Worm (Caenorhabditis elegans) whole organism, young adult: Measurements from ENCODE around the gene npr-24.
"Not testable (repeated sequence)": the region's sequence is repeated elsewhere in the genome, so short reads cannot be mapped to it uniquely, and the experiment has no call there.

ENCODE experiments used
- D2030.7 ChIP-seq: fragments of 200-800 bp; sonication (Bioruptor generic); IDR thresholded peaks from 2 replicates; pipeline ENCODE4 v1.3.6; 2022; ENCODE audit warnings: missing genetic modification reagents, missing genetic modification characterization, missing compliant biosample characterization
- nfya-1 ChIP-seq: sonication (generic microtip); optimal IDR thresholded peaks from 2 replicates; lab custom pipeline; 2017; ENCODE audit warnings: antibody characterized with exemption, missing compliant biosample characterization, missing genetic modification characterization, borderline replicate concordance; ENCODE audit not compliant: insufficient read depth
- snpc-1.1 ChIP-seq: sonication (generic microtip); optimal IDR thresholded peaks from 2 replicates; lab custom pipeline; 2017; ENCODE audit warnings: missing genetic modification characterization, mild to moderate bottlenecking, missing compliant biosample characterization, antibody characterized with exemption, moderate library complexity, missing genotype, missing genetic modification reagents; ENCODE audit not compliant: insufficient read depth
- snpc-1.3 ChIP-seq: sonication (generic microtip); optimal IDR thresholded peaks from 2 replicates; lab custom pipeline; 2017; ENCODE audit warnings: missing genetic modification characterization, mild to moderate bottlenecking, missing compliant biosample characterization, antibody characterized with exemption, moderate library complexity, missing genotype, missing genetic modification reagents; ENCODE audit not compliant: insufficient read depth
- tbx-9 ChIP-seq: sonication (generic microtip); optimal IDR thresholded peaks from 2 replicates; lab custom pipeline; 2016; ENCODE audit warnings: borderline replicate concordance, missing genetic modification characterization, inconsistent platforms, missing compliant biosample characterization

DNA sequence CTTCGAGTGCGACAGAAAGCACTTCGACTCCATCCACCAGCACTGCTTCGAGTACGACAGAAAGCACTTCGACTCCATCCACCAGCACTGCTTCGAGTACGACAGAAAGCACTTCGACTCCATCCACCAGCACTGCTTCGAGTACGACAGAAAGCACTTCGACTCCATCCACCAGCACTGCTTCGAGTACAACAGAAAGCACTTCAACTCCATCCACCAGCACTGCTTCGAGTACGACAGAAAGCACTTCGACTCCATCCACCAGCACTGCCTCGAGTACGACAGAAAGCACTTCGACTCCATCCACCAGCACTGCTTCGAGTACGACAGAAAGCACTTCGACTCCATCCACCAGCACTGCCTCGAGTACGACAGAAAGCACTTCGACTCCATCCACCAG is 39.4 kb downstream of the npr-24 start:
- not testable (repeated sequence) for TF ChIP-seq snpc-1.3 (tag; lab: Kevin White, UChicago); D2030.7 (GFP tag; lab: Robert Waterston, UW); nfya-1 (tag; lab: Kevin White, UChicago); tbx-9 (tag; lab: Kevin White, UChicago); snpc-1.1 (tag; lab: Kevin White, UChicago)
